Worm (Caenorhabditis elegans): ENCODE measurements around the gene F19C6.2.

The F19C6.2 gene

ce11 chrX:10030836-10031235 lies 30.1 kb downstream of the F19C6.2 start, which contains the start of gene sek-6:
Gene sek-6 (plus strand): TSS chrX:10031150.
- TF ChIP-seq C38D4.7 (GFP tag; optimal IDR thresholded peaks at IDR 0.05) (no peak), tbx-7 (tag; optimal IDR thresholded peaks at IDR 0.05) (no peak), K09A11.1 (tag; optimal IDR thresholded peaks at IDR 0.05; ENCODE audit: insufficient read depth) (no peak), pros-1 (tag; optimal IDR thresholded peaks at IDR 0.05) (no peak), ceh-14 (tag; optimal IDR thresholded peaks at IDR 0.05) (no peak), eyg-1 (tag; optimal IDR thresholded peaks at IDR 0.05) (no peak), hlh-30 (tag; optimal IDR thresholded peaks at IDR 0.05; ENCODE audit: insufficient read depth) (no peak)

ce11 chrX:10044473-10044872 lies 43.7 kb downstream of the F19C6.2 start:
- TF ChIP-seq gmeb-2 (tag; optimal IDR thresholded peaks at IDR 0.05) (no peak), hlh-6 (tag; optimal IDR thresholded peaks at IDR 0.05) (no peak), tbx-2 (tag; optimal IDR thresholded peaks at IDR 0.05) (no peak), pag-3 (tag; optimal IDR thresholded peaks at IDR 0.05; ENCODE audit: borderline replicate concordance) (no peak), C08G9.2 (tag; optimal IDR thresholded peaks at IDR 0.05) (no peak), pqm-1 (tag; optimal IDR thresholded peaks at IDR 0.05) (no peak), ceh-6 (GFP tag; optimal IDR thresholded peaks at IDR 0.05) (no peak)

ce11 chrX:10047325-10047724 lies 46.6 kb downstream of the F19C6.2 start, which contains the start of gene ZC374.2:
Gene ZC374.2 (minus strand): TSS chrX:10047425.
- TF ChIP-seq unc-55 (GFP tag; optimal IDR thresholded peaks at IDR 0.05) = peak; percentile 24
- no peak for TF ChIP-seq hlh-13 (GFP tag; optimal IDR thresholded peaks at IDR 0.05)

- TF ChIP-seq elt-4 (tag; optimal IDR thresholded peaks at IDR 0.05) (no peak), elt-2 (tag; optimal IDR thresholded peaks at IDR 0.05) (no peak), sox-4 (tag; optimal IDR thresholded peaks at IDR 0.05) (no peak), eyg-1 (tag; optimal IDR thresholded peaks at IDR 0.05) (no peak), pros-1 (tag; optimal IDR thresholded peaks at IDR 0.05) (no peak), pat-9 (tag; optimal IDR thresholded peaks at IDR 0.05) (no peak), ceh-19 (GFP tag; optimal IDR thresholded peaks at IDR 0.05) (no peak), unc-86 (tag; optimal IDR thresholded peaks at IDR 0.05) (no peak), fax-1 (tag; optimal IDR thresholded peaks at IDR 0.05) (no peak), C38D4.7 (GFP tag; optimal IDR thresholded peaks at IDR 0.05) (no peak), ceh-45 (GFP tag; IDR thresholded peaks at IDR 0.05) (no peak), madf-2 (tag; optimal IDR thresholded peaks at IDR 0.05) (no peak)
Observed at ce11 chrX:10049160-10049559, 48.4 kb downstream of the F19C6.2 start, which contains the start of gene gnrr-3. Gene gnrr-3 (plus strand): TSS chrX:10049460.

ce11 chrX:10051625-10052024 lies 50.9 kb downstream of the F19C6.2 start:
- TF ChIP-seq mec-3 (tag; optimal IDR thresholded peaks at IDR 0.05; ENCODE audit: borderline replicate concordance) = no peak
- peak; percentile 13 for TF ChIP-seq elt-2 (tag; optimal IDR thresholded peaks at IDR 0.05)

ce11 chrX:10053742-10054409 lies 53.1 kb downstream of the F19C6.2 start, which contains the start of gene cbs-1:
Gene cbs-1 (plus strand): TSS chrX:10054275.
- TF ChIP-seq C08G9.2 (tag; optimal IDR thresholded peaks at IDR 0.05) (no peak), elt-2 (tag; optimal IDR thresholded peaks at IDR 0.05) (peak; percentile 57)

ce11 chrX:10054410-10054800 lies 53.7 kb downstream of the F19C6.2 start:
- no peak for TF ChIP-seq T23F11.4 (GFP tag; optimal IDR thresholded peaks at IDR 0.05)
- no peak for TF ChIP-seq pros-1 (tag; optimal IDR thresholded peaks at IDR 0.05)
- no peak for TF ChIP-seq ref-2 (tag; optimal IDR thresholded peaks at IDR 0.05)
- TF ChIP-seq lin-11 (tag; optimal IDR thresholded peaks at IDR 0.05) = no peak
- no peak for TF ChIP-seq unc-55 (GFP tag; optimal IDR thresholded peaks at IDR 0.05)
- TF ChIP-seq nhr-11 (tag; optimal IDR thresholded peaks at IDR 0.05) = no peak
- TF ChIP-seq pha-2 (tag; optimal IDR thresholded peaks at IDR 0.05) = no peak
- TF ChIP-seq ets-4 (tag; optimal IDR thresholded peaks at IDR 0.05) = no peak
- no peak for TF ChIP-seq hlh-8 (tag; optimal IDR thresholded peaks at IDR 0.05)
- no peak for TF ChIP-seq tbx-2 (tag; optimal IDR thresholded peaks at IDR 0.05)
- no peak for TF ChIP-seq tbx-7 (tag; optimal IDR thresholded peaks at IDR 0.05)
- no peak for TF ChIP-seq eyg-1 (tag; optimal IDR thresholded peaks at IDR 0.05)
- TF ChIP-seq fax-1 (tag; optimal IDR thresholded peaks at IDR 0.05) = no peak
